Fruit fly (Drosophila melanogaster): ENCODE results near the gene Ca-alpha1T.

DNA sequence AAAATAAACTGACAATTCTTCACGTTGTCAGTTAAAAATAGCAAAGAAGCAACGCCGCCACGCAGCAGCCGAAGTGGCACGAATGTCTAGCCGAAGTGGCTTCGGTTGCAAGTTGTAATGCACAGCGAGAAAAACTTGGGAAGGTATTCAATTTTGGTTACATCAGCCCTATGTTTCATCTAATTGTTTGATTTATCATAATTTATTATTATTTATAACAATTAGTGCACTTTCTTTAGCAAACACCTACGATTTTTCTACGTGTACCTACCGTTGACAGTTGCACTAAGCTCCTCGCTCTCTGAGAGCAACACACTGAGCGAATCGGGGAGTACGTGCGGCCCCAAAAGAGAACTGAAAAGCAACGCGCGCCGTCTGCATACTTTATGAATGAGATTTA is 117.4 kb downstream of the Ca-alpha1T start, which contains the start of gene Tsp5D:
- TF ChIP-seq psq (optimal IDR thresholded peaks at IDR 0.05), result no peak
- TF ChIP-seq pan (optimal IDR thresholded peaks at IDR 0.05), result no peak
- TF ChIP-seq EcR (GFP tag; optimal IDR thresholded peaks at IDR 0.05), result no peak
- TF ChIP-seq CG8478 (optimal IDR thresholded peaks at IDR 0.05), result no peak
- no peak for TF ChIP-seq usp (GFP tag; optimal IDR thresholded peaks at IDR 0.05)
- no peak for TF ChIP-seq Dll (optimal IDR thresholded peaks at IDR 0.05)

Measured in whole organism.